Fruit fly (Drosophila melanogaster): Measurements from ENCODE around the gene S6kII.

dm6 chrX:22575082-22575481 lies 45.3 kb downstream of the S6kII start:
- no peak for TF ChIP-seq ey (GFP tag; optimal IDR thresholded peaks at IDR 0.05)
- no peak for TF ChIP-seq lola (GFP tag; optimal IDR thresholded peaks at IDR 0.05)
- TF ChIP-seq Sp1 (GFP tag; optimal IDR thresholded peaks at IDR 0.05), result no peak
- no peak for TF ChIP-seq usp (GFP tag; optimal IDR thresholded peaks at IDR 0.05)

All from whole organism, wandering third instar larva.